Fruit fly (Drosophila melanogaster) whole organism, embryonic: ENCODE measurements around the gene Ac13E.

ENCODE experiments used
- Bteb2 ChIP-seq: fragments of 200-800 bp; sonication (Bioruptor generic); optimal IDR thresholded peaks from 2 replicates; lab custom pipeline; 2016; ENCODE audit warnings: missing biosample characterization, missing genetic modification characterization
- CG10366 ChIP-seq: fragments of 200-800 bp; sonication (Bioruptor generic); IDR thresholded peaks from 2 replicates; pipeline ENCODE4 v1.3.6; 2022; ENCODE audit warnings: missing biosample characterization, missing genetic modification characterization
- CG11456 ChIP-seq: fragments of 200-800 bp; sonication (Bioruptor generic); IDR thresholded peaks from 3 replicates; pipeline ENCODE4 v1.3.6; 2022; ENCODE audit warnings: missing biosample characterization, missing genetic modification characterization
- CG11695 ChIP-seq: fragments of 200-800 bp; sonication (Bioruptor generic); IDR thresholded peaks from 3 replicates; pipeline ENCODE4 v1.3.6; 2022; ENCODE audit warnings: missing biosample characterization, missing genetic modification characterization
- CG12155 ChIP-seq: fragments of 200-800 bp; sonication (Bioruptor generic); optimal IDR thresholded peaks from 3 replicates; lab custom pipeline; 2016; ENCODE audit warnings: missing biosample characterization, missing genetic modification characterization
- CG13894 ChIP-seq: fragments of 200-800 bp; sonication (Bioruptor generic); optimal IDR thresholded peaks from 3 replicates; lab custom pipeline; 2018; ENCODE audit warnings: missing biosample characterization, mild to moderate bottlenecking, missing genetic modification characterization, moderate library complexity
- CG16813 ChIP-seq: fragments of 200-800 bp; sonication (Bioruptor generic); IDR thresholded peaks from 3 replicates; pipeline ENCODE4 v1.3.6; 2022; ENCODE audit warnings: missing biosample characterization, missing genetic modification characterization; ENCODE audit not compliant: partially characterized antibody
- CG16815 ChIP-seq: fragments of 200-800 bp; sonication (Bioruptor generic); optimal IDR thresholded peaks from 3 replicates; lab custom pipeline; 2017; ENCODE audit warnings: missing biosample characterization, mild to moderate bottlenecking, missing genetic modification characterization
- CG17612 ChIP-seq: fragments of 200-800 bp; sonication (Bioruptor generic); IDR thresholded peaks from 2 replicates; pipeline ENCODE4 v1.3.6; 2022; ENCODE audit warnings: missing biosample characterization, missing genetic modification characterization
- CG17912 ChIP-seq: fragments of 200-800 bp; sonication (Bioruptor generic); optimal IDR thresholded peaks from 2 replicates; lab custom pipeline; 2018; ENCODE audit warnings: missing biosample characterization, mild to moderate bottlenecking, missing genetic modification characterization
- CG5180 ChIP-seq: fragments of 200-800 bp; sonication (Bioruptor generic); optimal IDR thresholded peaks from 3 replicates; lab custom pipeline; 2017; ENCODE audit warnings: missing biosample characterization, missing genetic modification characterization, mild to moderate bottlenecking, moderate library complexity, missing genetic modification reagents
- CG5245 ChIP-seq: fragments of 200-800 bp; sonication (Bioruptor generic); optimal IDR thresholded peaks from 3 replicates; lab custom pipeline; 2016; ENCODE audit warnings: missing biosample characterization, missing genetic modification characterization
- CG6765 ChIP-seq: fragments of 200-800 bp; sonication (Bioruptor generic); optimal IDR thresholded peaks from 3 replicates; lab custom pipeline; 2017; ENCODE audit warnings: missing biosample characterization, mild to moderate bottlenecking, missing genetic modification characterization
- CG6813 ChIP-seq: fragments of 200-800 bp; sonication (Bioruptor generic); optimal IDR thresholded peaks from 2 replicates; lab custom pipeline; 2017; ENCODE audit warnings: missing biosample characterization, missing genetic modification characterization, mild to moderate bottlenecking, moderate library complexity, missing genetic modification reagents
- CG9215 ChIP-seq: fragments of 200-800 bp; sonication (Bioruptor generic); IDR thresholded peaks from 2 replicates; pipeline ENCODE4 v1.3.6; 2022; ENCODE audit warnings: missing biosample characterization, missing genetic modification characterization
- Dad ChIP-seq: fragments of 200-800 bp; sonication (Bioruptor generic); optimal IDR thresholded peaks from 3 replicates; lab custom pipeline; 2016; ENCODE audit warnings: missing biosample characterization, missing genetic modification characterization
- Dbx ChIP-seq: fragments of 200-800 bp; sonication (Bioruptor generic); IDR thresholded peaks from 3 replicates; pipeline ENCODE4 v1.3.6; 2022; ENCODE audit warnings: missing biosample characterization, missing genetic modification characterization
- Doc2 ChIP-seq: fragments of 200-800 bp; sonication (Bioruptor generic); IDR thresholded peaks from 2 replicates; pipeline ENCODE4 v1.3.6; 2022; ENCODE audit warnings: missing biosample characterization, missing genetic modification characterization
- E2f2 ChIP-seq: fragments of 200-800 bp; sonication (Bioruptor generic); IDR thresholded peaks from 2 replicates; pipeline ENCODE4 v1.3.6; 2022; ENCODE audit warnings: missing biosample characterization, missing genetic modification characterization
- ERR ChIP-seq: fragments of 200-800 bp; sonication (Bioruptor generic); optimal IDR thresholded peaks from 2 replicates; lab custom pipeline; 2016; ENCODE audit warnings: missing biosample characterization, missing genetic modification characterization
- Hand ChIP-seq: fragments of 200-800 bp; sonication (Bioruptor generic); optimal IDR thresholded peaks from 2 replicates; lab custom pipeline; 2017; ENCODE audit warnings: mild to moderate bottlenecking, missing biosample characterization, missing genetic modification reagents, missing genetic modification characterization
- Hr51 ChIP-seq, 2 experiments: fragments of 200-800 bp; sonication (Bioruptor generic); optimal IDR thresholded peaks; 2 replicates in 1 of 2; 3 replicates in 1 of 2; lab custom pipeline; 2016 to 2018; ENCODE audit warnings: missing biosample characterization in 2 of 2, missing genetic modification characterization in 2 of 2, mild to moderate bottlenecking in 1 of 2, moderate library complexity in 1 of 2
- MBD-R2 ChIP-seq: fragments of 200-800 bp; sonication (Bioruptor generic); IDR thresholded peaks from 2 replicates; pipeline ENCODE4 v1.3.6; 2022; ENCODE audit warnings: missing biosample characterization, missing genetic modification characterization
- Mes4 ChIP-seq: fragments of 200-800 bp; sonication (Bioruptor generic); optimal IDR thresholded peaks from 2 replicates; lab custom pipeline; 2016; ENCODE audit warnings: missing biosample characterization, missing genetic modification characterization
- Myb ChIP-seq: fragments of 200-800 bp; sonication (Bioruptor generic); optimal IDR thresholded peaks from 2 replicates; lab custom pipeline; 2016; ENCODE audit warnings: missing biosample characterization, missing genetic modification characterization
- Nf-YB ChIP-seq: fragments of 200-800 bp; sonication (Bioruptor generic); optimal IDR thresholded peaks from 3 replicates; lab custom pipeline; 2019; ENCODE audit warnings: missing biosample characterization, mild to moderate bottlenecking, missing genetic modification characterization, moderate library complexity
- Rfx ChIP-seq: fragments of 200-800 bp; sonication (Bioruptor generic); IDR thresholded peaks from 2 replicates; pipeline ENCODE4 v1.3.6; 2022; ENCODE audit warnings: missing biosample characterization, missing genetic modification characterization
- Scr ChIP-seq: fragments of 200-800 bp; sonication (Bioruptor generic); IDR thresholded peaks from 2 replicates; pipeline ENCODE4 v1.3.6; 2022; ENCODE audit warnings: missing biosample characterization, missing genetic modification characterization; ENCODE audit not compliant: partially characterized antibody
- Sry-δ ChIP-seq: fragments of 200-800 bp; sonication (Bioruptor generic); optimal IDR thresholded peaks from 2 replicates; lab custom pipeline; 2016; ENCODE audit warnings: missing biosample characterization, missing genetic modification characterization
- TFAM ChIP-seq: fragments of 200-800 bp; sonication (Bioruptor generic); optimal IDR thresholded peaks from 2 replicates; lab custom pipeline; 2017; ENCODE audit warnings: missing biosample characterization, missing genetic modification characterization, inconsistent platforms
- bbx ChIP-seq: fragments of 200-800 bp; sonication (Bioruptor generic); IDR thresholded peaks from 2 replicates; pipeline ENCODE4 v1.3.6; 2022; ENCODE audit warnings: missing biosample characterization, missing genetic modification characterization; ENCODE audit not compliant: partially characterized antibody
- cad ChIP-seq: fragments of >200 bp; optimal IDR thresholded peaks from 2 replicates; lab custom pipeline; 2017; ENCODE audit warnings: missing biosample characterization, missing genetic modification characterization
- chm ChIP-seq: fragments of 200-800 bp; sonication (Bioruptor generic); IDR thresholded peaks from 2 replicates; pipeline ENCODE4 v1.3.6; 2022; ENCODE audit warnings: missing biosample characterization, missing genetic modification characterization
- crp ChIP-seq, 2 experiments: fragments of 200-800 bp; sonication (Bioruptor generic); optimal IDR thresholded peaks; 2 replicates in 1 of 2; 3 replicates in 1 of 2; lab custom pipeline; 2017; ENCODE audit warnings: missing biosample characterization in 2 of 2, missing genetic modification characterization in 2 of 2, mild to moderate bottlenecking in 1 of 2, moderate library complexity in 1 of 2
- cwo ChIP-seq: fragments of 200-800 bp; sonication (Bioruptor generic); optimal IDR thresholded peaks from 3 replicates; lab custom pipeline; 2017; ENCODE audit warnings: missing biosample characterization, missing genetic modification characterization, mild to moderate bottlenecking, moderate library complexity, missing genetic modification reagents
- dmrt99B ChIP-seq: fragments of 200-800 bp; sonication (Bioruptor generic); optimal IDR thresholded peaks from 2 replicates; lab custom pipeline; 2018; ENCODE audit warnings: missing biosample characterization, mild to moderate bottlenecking, missing genetic modification characterization, moderate library complexity
- fu2 ChIP-seq: fragments of 200-800 bp; sonication (Bioruptor generic); optimal IDR thresholded peaks from 2 replicates; lab custom pipeline; 2016; ENCODE audit warnings: missing biosample characterization, missing genetic modification characterization
- h ChIP-seq: fragments of >200 bp; optimal IDR thresholded peaks from 2 replicates; lab custom pipeline; 2017
- jing ChIP-seq: fragments of 200-800 bp; sonication (Bioruptor generic); optimal IDR thresholded peaks from 2 replicates; lab custom pipeline; 2018; ENCODE audit warnings: missing biosample characterization, mild to moderate bottlenecking, missing genetic modification characterization
- mirr ChIP-seq: fragments of 200-800 bp; sonication (Bioruptor generic); optimal IDR thresholded peaks from 3 replicates; lab custom pipeline; 2018; ENCODE audit warnings: missing biosample characterization, mild to moderate bottlenecking, missing genetic modification characterization
- nerfin-2 ChIP-seq: fragments of 200-800 bp; sonication (Bioruptor generic); IDR thresholded peaks from 2 replicates; pipeline ENCODE4 v1.3.6; 2022; ENCODE audit warnings: missing biosample characterization, missing genetic modification characterization; ENCODE audit not compliant: partially characterized antibody
- pzg ChIP-seq: fragments of 200-800 bp; sonication (Bioruptor generic); optimal IDR thresholded peaks from 3 replicates; lab custom pipeline; 2018; ENCODE audit warnings: missing biosample characterization, mild to moderate bottlenecking, missing genetic modification characterization, moderate library complexity
- repo ChIP-seq: fragments of 200-800 bp; sonication (Bioruptor generic); optimal IDR thresholded peaks from 2 replicates; lab custom pipeline; 2016; ENCODE audit warnings: missing biosample characterization, missing genetic modification characterization
- sd ChIP-seq: fragments of 200-800 bp; sonication (Bioruptor generic); optimal IDR thresholded peaks from 3 replicates; lab custom pipeline; 2018; ENCODE audit warnings: missing biosample characterization, mild to moderate bottlenecking, missing genetic modification characterization, moderate library complexity
- sim ChIP-seq: fragments of 200-800 bp; sonication (Bioruptor generic); IDR thresholded peaks from 2 replicates; pipeline ENCODE4 v1.3.6; 2022; ENCODE audit warnings: missing biosample characterization, missing genetic modification characterization
- slbo ChIP-seq: fragments of 200-800 bp; sonication (Bioruptor generic); IDR thresholded peaks from 2 replicates; pipeline ENCODE4 v1.3.6; 2022; ENCODE audit warnings: missing biosample characterization, missing genetic modification characterization
- sug ChIP-seq: fragments of 200-800 bp; optimal IDR thresholded peaks from 2 replicates; lab custom pipeline; 2019; ENCODE audit warnings: missing biosample characterization, mild to moderate bottlenecking, missing genetic modification characterization, moderate library complexity
- tgo ChIP-seq: fragments of 200-800 bp; sonication (Bioruptor generic); IDR thresholded peaks from 3 replicates; pipeline ENCODE4 v1.3.6; 2022; ENCODE audit warnings: missing biosample characterization, missing genetic modification characterization
- unc-4 ChIP-seq: fragments of 200-800 bp; sonication (Bioruptor generic); IDR thresholded peaks from 2 replicates; pipeline ENCODE4 v1.3.6; 2022; ENCODE audit warnings: missing biosample characterization, missing genetic modification characterization; ENCODE audit not compliant: partially characterized antibody
- z ChIP-seq: fragments of 200-800 bp; sonication (Bioruptor generic); IDR thresholded peaks from 3 replicates; pipeline ENCODE4 v1.3.6; 2022; ENCODE audit warnings: missing biosample characterization, missing genetic modification characterization

Gene Ac13E

dm6 chrX:15554256-15554678, at the start of gene Ac13E (continued):
- peak; percentile 9 for TF ChIP-seq Sry-δ
- TF ChIP-seq ERR (GFP tag; lab: Kevin White, UChicago), result peak; percentile 34
- TF ChIP-seq crp (GFP tag; optimal IDR thresholded peaks at IDR 0.05; lab: Kevin White, UChicago), result peak in 1 of 2 experiments; percentile 56
- peak; percentile 90 for TF ChIP-seq tgo (GFP tag; lab: Robert Waterston, UW)
- TF ChIP-seq E2f2 (GFP tag; lab: Robert Waterston, UW), result peak; percentile 70
- peak; percentile 59 for TF ChIP-seq fu2 (GFP tag; lab: Kevin White, UChicago)
- peak; percentile 74 for TF ChIP-seq Nf-YB (GFP tag; lab: Kevin White, UChicago)
- TF ChIP-seq cad (GFP tag; lab: Kevin White, UChicago), result no peak
- peak; percentile 79 for TF ChIP-seq CG13894 (tag; lab: Kevin White, UChicago)
- peak; percentile 83 for TF ChIP-seq CG6765 (GFP tag; lab: Kevin White, UChicago)
- peak; percentile 57 for TF ChIP-seq Scr
- TF ChIP-seq CG9215 (GFP tag; lab: Robert Waterston, UW), result peak; percentile 96
- peak; percentile 82 for TF ChIP-seq CG10366
- peak; percentile 69 for TF ChIP-seq TFAM
- peak; percentile 57 for TF ChIP-seq Myb (GFP tag; lab: Kevin White, UChicago)
- TF ChIP-seq CG12155, result peak; percentile 76
- TF ChIP-seq Mes4 (GFP tag; lab: Kevin White, UChicago), result peak; percentile 65
- TF ChIP-seq Doc2, result peak; percentile 58; the same call in 1 of the 2 replicates
- TF ChIP-seq repo (GFP tag; lab: Kevin White, UChicago), result peak; percentile 52
- TF ChIP-seq z, result no peak
- peak; percentile 70 for TF ChIP-seq CG16813
- TF ChIP-seq pzg, result no peak
- TF ChIP-seq CG17612, result 0 out of 2 replicates have a peak, but pooled peaks have one; percentile 56
- TF ChIP-seq sim (GFP tag; lab: Robert Waterston, UW), result peak; percentile 75
- peak; percentile 69 for TF ChIP-seq sd
- peak; percentile 80 for TF ChIP-seq jing (GFP tag; lab: Kevin White, UChicago)
- peak; percentile 92 for TF ChIP-seq dmrt99B (tag; lab: Kevin White, UChicago)
- peak; percentile 55; the same call in 1 of the 2 replicates for TF ChIP-seq MBD-R2 (GFP tag; lab: Robert Waterston, UW)
- no peak for TF ChIP-seq unc-4 (GFP tag; lab: Robert Waterston, UW)
- TF ChIP-seq mirr (GFP tag; lab: Kevin White, UChicago), result peak; percentile 68
- peak; percentile 47; the same call in 1 of the 2 replicates for TF ChIP-seq chm (GFP tag; lab: Robert Waterston, UW)
- peak; percentile 81 for TF ChIP-seq Hand (GFP tag; lab: Kevin White, UChicago)
- TF ChIP-seq Bteb2 (GFP tag; lab: Kevin White, UChicago), result peak; percentile 82
- peak; percentile 85 for TF ChIP-seq slbo (GFP tag; lab: Robert Waterston, UW)
- peak; percentile 92 for TF ChIP-seq CG11695 (GFP tag; lab: Robert Waterston, UW)
- TF ChIP-seq Dad (GFP tag; lab: Kevin White, UChicago), result peak; percentile 75
- TF ChIP-seq CG6813 (GFP tag; lab: Kevin White, UChicago), result peak; percentile 88
- peak; percentile 87 for TF ChIP-seq sug (tag; lab: Kevin White, UChicago)
- peak; percentile 88 for TF ChIP-seq CG16815
- TF ChIP-seq CG11456, result peak; percentile 76
- TF ChIP-seq h (lab: Kevin White, UChicago), result no peak
- peak; percentile 85 for TF ChIP-seq cwo (GFP tag; lab: Kevin White, UChicago)
- TF ChIP-seq CG5180 (GFP tag; lab: Kevin White, UChicago), result peak; percentile 100
- TF ChIP-seq Hr51 (GFP tag; optimal IDR thresholded peaks at IDR 0.05; lab: Kevin White, UChicago), result peak; percentile 83 to 91
- peak; percentile 92 for TF ChIP-seq Rfx
- TF ChIP-seq CG5245 (GFP tag; lab: Kevin White, UChicago), result peak; percentile 74
- peak; percentile 8 for TF ChIP-seq CG17912
- TF ChIP-seq bbx (GFP tag; lab: Robert Waterston, UW), result peak; percentile 15; the same call in 1 of the 2 replicates
- TF ChIP-seq nerfin-2 (GFP tag; lab: Robert Waterston, UW), result peak; percentile 72
- TF ChIP-seq Dbx (GFP tag; lab: Robert Waterston, UW), result peak; percentile 90
